Worm (Caenorhabditis elegans) whole organism, L2 larva: ENCODE results near the gene col-141.

Experiments used
- Y55F3AM.14 ChIP-seq: fragments of 200-800 bp; sonication (Bioruptor generic); optimal IDR thresholded peaks from 2 replicates; lab custom pipeline; 2018; ENCODE audit warnings: mild to moderate bottlenecking, missing genetic modification characterization, missing compliant biosample characterization
- nhr-77 ChIP-seq: fragments of 150-350 bp; optimal IDR thresholded peaks from 2 replicates; lab custom pipeline; 2014; ENCODE audit warnings: missing biosample characterization, missing genetic modification characterization
- skn-1 ChIP-seq: sonication (generic microtip); optimal IDR thresholded peaks from 2 replicates; lab custom pipeline; 2017; ENCODE audit warnings: missing biosample characterization, missing genetic modification characterization

DNA sequence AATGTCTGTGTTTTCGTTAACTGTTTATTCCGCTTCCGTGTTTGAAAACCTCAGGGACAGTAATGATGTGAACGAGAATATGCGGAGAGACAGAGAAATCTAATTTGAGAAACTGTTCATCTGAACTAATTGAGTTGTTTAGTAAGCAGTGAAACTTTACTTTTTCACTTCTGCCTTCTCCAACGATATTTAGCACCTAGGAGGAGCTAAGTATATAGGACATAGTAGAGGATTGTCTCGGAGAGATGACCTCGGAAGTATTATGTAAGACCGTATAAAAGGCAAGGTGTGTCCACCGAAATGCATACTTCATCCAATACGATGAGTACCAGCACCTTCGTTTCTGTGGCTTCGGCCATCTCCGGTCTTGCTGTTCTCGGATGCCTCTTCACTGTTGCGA is at the start of gene col-141:
- TF ChIP-seq nhr-77 (no peak), Y55F3AM.14 (GFP tag; lab: Kevin White, UChicago) (no peak), skn-1 (no peak)
